Fruit fly (Drosophila melanogaster) whole organism, embryonic: ENCODE data around the gene CG42591.

Source experiments
- BEAF-32 ChIP-seq: fragments of 200-800 bp; sonication (Bioruptor generic); optimal IDR thresholded peaks from 3 replicates; lab custom pipeline; 2017; ENCODE audit warnings: missing biosample characterization, missing genetic modification characterization, mild to moderate bottlenecking, moderate library complexity, missing genetic modification reagents
- CG10209 ChIP-seq: fragments of 200-800 bp; sonication (Bioruptor generic); optimal IDR thresholded peaks from 3 replicates; lab custom pipeline; 2017; ENCODE audit warnings: missing biosample characterization, mild to moderate bottlenecking, missing genetic modification characterization, missing genetic modification reagents
- CG11504 ChIP-seq: fragments of 200-800 bp; sonication (Bioruptor generic); optimal IDR thresholded peaks from 3 replicates; lab custom pipeline; 2019; ENCODE audit warnings: missing biosample characterization, mild to moderate bottlenecking, missing genetic modification characterization, moderate library complexity
- CG12219 ChIP-seq: fragments of 200-800 bp; sonication (Bioruptor generic); optimal IDR thresholded peaks from 3 replicates; lab custom pipeline; 2018; ENCODE audit warnings: missing biosample characterization, mild to moderate bottlenecking, missing genetic modification characterization
- CG13894 ChIP-seq: fragments of 200-800 bp; sonication (Bioruptor generic); optimal IDR thresholded peaks from 3 replicates; lab custom pipeline; 2018; ENCODE audit warnings: missing biosample characterization, mild to moderate bottlenecking, missing genetic modification characterization, moderate library complexity
- CG16779 ChIP-seq: fragments of 200-800 bp; sonication (Bioruptor generic); IDR thresholded peaks from 2 replicates; pipeline ENCODE4 v1.3.6; 2022; ENCODE audit warnings: missing biosample characterization, missing genetic modification characterization
- CG16813 ChIP-seq: fragments of 200-800 bp; sonication (Bioruptor generic); IDR thresholded peaks from 3 replicates; pipeline ENCODE4 v1.3.6; 2022; ENCODE audit warnings: missing biosample characterization, missing genetic modification characterization; ENCODE audit not compliant: partially characterized antibody
- CG17359 ChIP-seq: fragments of 200-800 bp; sonication (Bioruptor generic); optimal IDR thresholded peaks from 3 replicates; lab custom pipeline; 2018; ENCODE audit warnings: missing biosample characterization, mild to moderate bottlenecking, missing genetic modification characterization, moderate library complexity
- CG17385 ChIP-seq: fragments of 200-800 bp; sonication (Bioruptor generic); optimal IDR thresholded peaks from 3 replicates; lab custom pipeline; 2018; ENCODE audit warnings: missing biosample characterization, mild to moderate bottlenecking, missing genetic modification characterization
- CG17802 ChIP-seq: fragments of 200-800 bp; sonication (Bioruptor generic); optimal IDR thresholded peaks from 2 replicates; lab custom pipeline; 2018; ENCODE audit warnings: missing biosample characterization, mild to moderate bottlenecking, missing genetic modification characterization, moderate library complexity
- CG2712 ChIP-seq: fragments of 200-800 bp; optimal IDR thresholded peaks from 3 replicates; lab custom pipeline; 2019; ENCODE audit warnings: missing biosample characterization, mild to moderate bottlenecking, missing genetic modification characterization, moderate library complexity
- CG2875 ChIP-seq: fragments of 200-800 bp; sonication (Bioruptor generic); optimal IDR thresholded peaks from 2 replicates; lab custom pipeline; 2017; ENCODE audit warnings: missing biosample characterization, mild to moderate bottlenecking, missing genetic modification characterization, missing genetic modification reagents
- CG30403 ChIP-seq: fragments of 200-800 bp; sonication (Bioruptor generic); optimal IDR thresholded peaks from 3 replicates; lab custom pipeline; 2016; ENCODE audit warnings: missing biosample characterization, missing genetic modification characterization
- CG3281 ChIP-seq: fragments of 200-800 bp; sonication (Bioruptor generic); optimal IDR thresholded peaks from 3 replicates; lab custom pipeline; 2017; ENCODE audit warnings: missing biosample characterization, mild to moderate bottlenecking, missing genetic modification characterization
- CG3838 ChIP-seq: fragments of 200-800 bp; sonication (Bioruptor generic); optimal IDR thresholded peaks from 3 replicates; lab custom pipeline; 2016; ENCODE audit warnings: missing biosample characterization, missing genetic modification characterization
- CG4328 ChIP-seq: fragments of 200-800 bp; sonication (Bioruptor generic); optimal IDR thresholded peaks from 3 replicates; lab custom pipeline; 2017; ENCODE audit warnings: missing biosample characterization, missing genetic modification reagents, missing genetic modification characterization
- CG6854 ChIP-seq: fragments of 200-800 bp; sonication (Bioruptor generic); optimal IDR thresholded peaks from 3 replicates; lab custom pipeline; 2017; ENCODE audit warnings: missing biosample characterization, mild to moderate bottlenecking, missing genetic modification characterization
- CG7271 ChIP-seq: fragments of 200-800 bp; sonication (Bioruptor generic); optimal IDR thresholded peaks from 2 replicates; lab custom pipeline; 2018; ENCODE audit warnings: missing biosample characterization, mild to moderate bottlenecking, missing genetic modification characterization, moderate library complexity
- CG8765 ChIP-seq: fragments of 200-800 bp; sonication (Bioruptor generic); IDR thresholded peaks from 2 replicates; pipeline ENCODE4 v1.3.6; 2022; ENCODE audit warnings: missing biosample characterization, missing genetic modification characterization
- CG9727 ChIP-seq: fragments of 200-800 bp; sonication (Bioruptor generic); optimal IDR thresholded peaks from 3 replicates; lab custom pipeline; 2017; ENCODE audit warnings: missing biosample characterization, mild to moderate bottlenecking, missing genetic modification characterization
- CG9817 ChIP-seq: fragments of 200-800 bp; sonication (Bioruptor generic); optimal IDR thresholded peaks from 2 replicates; lab custom pipeline; 2018; ENCODE audit warnings: missing biosample characterization, mild to moderate bottlenecking, missing genetic modification characterization, moderate library complexity
- CrebB ChIP-seq: fragments of 200-800 bp; sonication (Bioruptor generic); optimal IDR thresholded peaks from 3 replicates; lab custom pipeline; 2018; ENCODE audit warnings: missing biosample characterization, mild to moderate bottlenecking, missing genetic modification characterization
- Dbx ChIP-seq: fragments of 200-800 bp; sonication (Bioruptor generic); IDR thresholded peaks from 3 replicates; pipeline ENCODE4 v1.3.6; 2022; ENCODE audit warnings: missing biosample characterization, missing genetic modification characterization
- E2f2 ChIP-seq: fragments of 200-800 bp; sonication (Bioruptor generic); IDR thresholded peaks from 2 replicates; pipeline ENCODE4 v1.3.6; 2022; ENCODE audit warnings: missing biosample characterization, missing genetic modification characterization
- HLH3B ChIP-seq: fragments of 200-800 bp; sonication (Bioruptor generic); IDR thresholded peaks from 2 replicates; pipeline ENCODE4 v1.3.6; 2022; ENCODE audit warnings: missing biosample characterization, missing genetic modification characterization
- Hand ChIP-seq: fragments of 200-800 bp; sonication (Bioruptor generic); optimal IDR thresholded peaks from 2 replicates; lab custom pipeline; 2017; ENCODE audit warnings: mild to moderate bottlenecking, missing biosample characterization, missing genetic modification reagents, missing genetic modification characterization
- Hey ChIP-seq: fragments of 200-800 bp; sonication (Bioruptor generic); optimal IDR thresholded peaks from 3 replicates; lab custom pipeline; 2018; ENCODE audit warnings: missing biosample characterization, mild to moderate bottlenecking, missing genetic modification characterization
- Hr51 ChIP-seq, 2 experiments: fragments of 200-800 bp; sonication (Bioruptor generic); optimal IDR thresholded peaks; 2 replicates in 1 of 2; 3 replicates in 1 of 2; lab custom pipeline; 2016 to 2018; ENCODE audit warnings: missing biosample characterization in 2 of 2, missing genetic modification characterization in 2 of 2, mild to moderate bottlenecking in 1 of 2, moderate library complexity in 1 of 2
- Jarid2 ChIP-seq: fragments of 200-800 bp; sonication (Bioruptor generic); optimal IDR thresholded peaks from 3 replicates; lab custom pipeline; 2017; ENCODE audit warnings: mild to moderate bottlenecking, missing biosample characterization, missing genetic modification reagents, missing genetic modification characterization
- Neu2 ChIP-seq: fragments of 200-800 bp; sonication (Bioruptor generic); optimal IDR thresholded peaks from 3 replicates; lab custom pipeline; 2016; ENCODE audit warnings: missing biosample characterization, missing genetic modification characterization, borderline replicate concordance
- PHDP ChIP-seq: fragments of 200-800 bp; sonication (Bioruptor generic); optimal IDR thresholded peaks from 3 replicates; lab custom pipeline; 2018; ENCODE audit warnings: missing biosample characterization, mild to moderate bottlenecking, missing genetic modification characterization, moderate library complexity
- Vsx1 ChIP-seq: fragments of 200-800 bp; sonication (Bioruptor generic); optimal IDR thresholded peaks from 2 replicates; lab custom pipeline; 2017; ENCODE audit warnings: missing biosample characterization, mild to moderate bottlenecking, missing genetic modification characterization, missing genetic modification reagents
- abd-A ChIP-seq: fragments of 200-800 bp; sonication (Bioruptor generic); optimal IDR thresholded peaks from 3 replicates; lab custom pipeline; 2019; ENCODE audit warnings: missing biosample characterization, mild to moderate bottlenecking, missing genetic modification characterization, moderate library complexity
- cas ChIP-seq: fragments of 200-800 bp; sonication (Bioruptor generic); IDR thresholded peaks from 2 replicates; pipeline ENCODE4 v1.3.6; 2022; ENCODE audit warnings: missing biosample characterization, missing genetic modification characterization
- cato ChIP-seq: fragments of 200-800 bp; sonication (Bioruptor generic); optimal IDR thresholded peaks from 2 replicates; lab custom pipeline; 2016; ENCODE audit warnings: missing biosample characterization, missing genetic modification characterization, borderline replicate concordance
- chn ChIP-seq: fragments of 200-800 bp; sonication (Bioruptor generic); optimal IDR thresholded peaks from 2 replicates; lab custom pipeline; 2016; ENCODE audit warnings: missing biosample characterization, missing genetic modification characterization
- dan ChIP-seq: fragments of 200-800 bp; sonication (Bioruptor generic); IDR thresholded peaks from 2 replicates; pipeline ENCODE4 v1.3.6; 2022; ENCODE audit warnings: missing biosample characterization, missing genetic modification characterization
- esg ChIP-seq: fragments of 200-800 bp; sonication (Bioruptor generic); conservative IDR thresholded peaks from 2 replicates; pipeline ENCODE4 v1.3.6; 2022; ENCODE audit warnings: missing biosample characterization, missing genetic modification characterization
- hkb ChIP-seq, 2 experiments: fragments of 200-800 bp in 1 of 2; fragments of >200 bp in 1 of 2; sonication (Bioruptor generic) in 1 of 2; IDR thresholded peaks in 1 of 2; optimal IDR thresholded peaks in 1 of 2; 2 replicates each; pipeline versions ENCODE4 v1.3.6 to Lab custom; 2017 to 2022; ENCODE audit warnings: missing biosample characterization in 1 of 2, missing genetic modification characterization in 1 of 2
- kay ChIP-seq: fragments of 200-800 bp; sonication (Bioruptor generic); optimal IDR thresholded peaks from 2 replicates; lab custom pipeline; 2016; ENCODE audit warnings: missing biosample characterization, missing genetic modification characterization
- knrl ChIP-seq: fragments of 200-800 bp; sonication (Bioruptor generic); IDR thresholded peaks from 3 replicates; pipeline ENCODE4 v1.3.6; 2022; ENCODE audit warnings: missing biosample characterization, missing genetic modification characterization; ENCODE audit not compliant: partially characterized antibody
- lbe ChIP-seq: fragments of 200-800 bp; sonication (Bioruptor generic); optimal IDR thresholded peaks from 2 replicates; lab custom pipeline; 2016; ENCODE audit warnings: missing biosample characterization, mild to moderate bottlenecking, missing genetic modification characterization
- mam ChIP-seq: fragments of 200-800 bp; sonication (Bioruptor generic); optimal IDR thresholded peaks from 3 replicates; lab custom pipeline; 2016; ENCODE audit warnings: missing biosample characterization, missing genetic modification characterization
- nerfin-2 ChIP-seq: fragments of 200-800 bp; sonication (Bioruptor generic); IDR thresholded peaks from 2 replicates; pipeline ENCODE4 v1.3.6; 2022; ENCODE audit warnings: missing biosample characterization, missing genetic modification characterization; ENCODE audit not compliant: partially characterized antibody
- scrt ChIP-seq: fragments of 200-800 bp; sonication (Bioruptor generic); optimal IDR thresholded peaks from 2 replicates; lab custom pipeline; 2018; ENCODE audit warnings: missing biosample characterization, mild to moderate bottlenecking, missing genetic modification characterization, moderate library complexity
- sens ChIP-seq: fragments of 200-800 bp; sonication (Bioruptor generic); peaks from one replicate; lab custom pipeline; 2016; ENCODE audit warnings: missing biosample characterization, missing genetic modification characterization
- vfl ChIP-seq: fragments of 200-800 bp; sonication (Bioruptor generic); optimal IDR thresholded peaks from 2 replicates; lab custom pipeline; 2016; ENCODE audit warnings: missing biosample characterization, missing genetic modification characterization
- wek ChIP-seq: fragments of 200-800 bp; sonication (Bioruptor generic); optimal IDR thresholded peaks from 3 replicates; lab custom pipeline; 2018; ENCODE audit warnings: missing biosample characterization, mild to moderate bottlenecking, missing genetic modification characterization, moderate library complexity

The CG42591 gene

DNA sequence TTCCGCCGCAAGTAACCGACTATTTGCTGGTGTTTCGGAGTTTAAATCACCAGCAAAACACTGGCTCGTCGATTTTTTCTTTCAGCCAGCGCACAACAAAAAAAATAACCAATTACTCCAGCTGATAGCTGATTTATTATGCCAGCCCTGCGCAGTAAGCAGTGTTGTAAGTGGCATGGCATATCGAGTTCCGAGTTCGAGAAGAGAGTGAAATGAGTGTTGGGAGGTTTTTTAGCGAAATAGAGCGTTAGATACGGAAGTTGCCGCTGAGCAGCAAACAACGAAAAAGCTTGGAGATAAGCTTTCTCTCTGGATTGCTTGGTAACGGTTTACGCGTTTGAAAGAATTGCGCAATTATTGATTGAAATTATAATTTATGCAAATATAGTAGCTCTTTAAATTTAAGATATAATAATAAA is 21.9 kb upstream of the CG42591 start, which contains the start of gene CG7565 (continued):
- peak; percentile 21 for TF ChIP-seq lbe (GFP tag; lab: Kevin White, UChicago)
- TF ChIP-seq HLH3B, result peak; percentile 39; the same call in 1 of the 2 replicates
- TF ChIP-seq cas (GFP tag; lab: Robert Waterston, UW), result no peak
- TF ChIP-seq mam, result peak; percentile 30
- TF ChIP-seq CG16813, result 0 out of 3 replicates have a peak, but pooled peaks have one; percentile 13
- no peak for TF ChIP-seq cato
- no peak for TF ChIP-seq CG7271 (tag; lab: Kevin White, UChicago)
- 0 out of 3 replicates have a peak, but pooled peaks have one; percentile 23 for TF ChIP-seq knrl
- peak; percentile 40 for TF ChIP-seq Vsx1 (GFP tag; lab: Kevin White, UChicago)
- peak; percentile 62 for TF ChIP-seq Hand (GFP tag; lab: Kevin White, UChicago)
- TF ChIP-seq CG17385 (GFP tag; lab: Kevin White, UChicago), result peak; percentile 50
- TF ChIP-seq dan, result no peak
- TF ChIP-seq E2f2 (GFP tag; lab: Robert Waterston, UW), result peak; percentile 38; the same call in 1 of the 2 replicates
- peak; percentile 5 for TF ChIP-seq CG2875 (GFP tag; lab: Kevin White, UChicago)
- TF ChIP-seq Dbx (GFP tag; lab: Robert Waterston, UW), result peak; percentile 45; the same call in 1 of the 3 replicates
- TF ChIP-seq CG2712 (tag; lab: Kevin White, UChicago), result peak; percentile 12
- no peak for TF ChIP-seq CG16779 (GFP tag; lab: Robert Waterston, UW)
- TF ChIP-seq CG3281, result peak; percentile 66
- peak; percentile 58 for TF ChIP-seq CrebB (tag; lab: Kevin White, UChicago)
- TF ChIP-seq CG10209, result peak; percentile 49
- peak; percentile 16 for TF ChIP-seq chn (GFP tag; lab: Kevin White, UChicago)
- TF ChIP-seq CG9817 (tag; lab: Kevin White, UChicago), result no peak
- no peak for TF ChIP-seq CG17802
- no peak for TF ChIP-seq CG11504 (tag; lab: Kevin White, UChicago)
- no peak for TF ChIP-seq nerfin-2 (GFP tag; lab: Robert Waterston, UW)
- peak; percentile 17 for TF ChIP-seq CG9727 (GFP tag; lab: Kevin White, UChicago)
- TF ChIP-seq scrt, result peak; percentile 41
- TF ChIP-seq CG4328 (GFP tag; lab: Kevin White, UChicago), result peak; percentile 40
- TF ChIP-seq CG17359 (tag; lab: Kevin White, UChicago), result peak; percentile 38
- no peak for TF ChIP-seq CG12219 (GFP tag; lab: Kevin White, UChicago)
- peak; percentile 23 for TF ChIP-seq Jarid2
- peak; percentile 69 for TF ChIP-seq sens (GFP tag; lab: Kevin White, UChicago)
- no peak for TF ChIP-seq kay
- peak; percentile 41 to 42 for TF ChIP-seq Hr51 (GFP tag; optimal IDR thresholded peaks at IDR 0.05; lab: Kevin White, UChicago)
- TF ChIP-seq BEAF-32, result peak; percentile 55
- no peak for TF ChIP-seq CG8765 (GFP tag; lab: Robert Waterston, UW)
- peak; percentile 60 for TF ChIP-seq wek (GFP tag; lab: Kevin White, UChicago)
- TF ChIP-seq CG13894, result peak; percentile 30
- no peak for TF ChIP-seq hkb (optimal IDR thresholded peaks at IDR 0.05; lab: Kevin White, UChicago)
- TF ChIP-seq hkb (GFP tag; IDR thresholded peaks at IDR 0.05; lab: Robert Waterston, UW), result peak; percentile 30; the same call in 1 of the 2 replicates
- TF ChIP-seq Neu2 (GFP tag; lab: Kevin White, UChicago), result no peak
- peak; percentile 39 for TF ChIP-seq CG30403 (GFP tag; lab: Kevin White, UChicago)
- no peak for TF ChIP-seq CG3838 (GFP tag; lab: Kevin White, UChicago)
- peak; percentile 30 for TF ChIP-seq PHDP (tag; lab: Kevin White, UChicago)
- TF ChIP-seq esg, result no peak
- peak; percentile 75 for TF ChIP-seq abd-A (tag; lab: Kevin White, UChicago)
- no peak for TF ChIP-seq Hey (tag; lab: Kevin White, UChicago)
- no peak for TF ChIP-seq CG6854 (GFP tag; lab: Kevin White, UChicago)
- TF ChIP-seq vfl (GFP tag; lab: Kevin White, UChicago), result peak; percentile 50
